Worm (Caenorhabditis elegans) whole organism, late embryonic: ENCODE results near the gene spds-1.

ENCODE experiments used
- C08G9.2 ChIP-seq: sonication (generic microtip); optimal IDR thresholded peaks from 2 replicates; lab custom pipeline; 2016; ENCODE audit warnings: mild to moderate bottlenecking, missing genetic modification characterization, moderate library complexity, missing compliant biosample characterization
- F13H6.1 ChIP-seq: sonication (generic microtip); optimal IDR thresholded peaks from 2 replicates; lab custom pipeline; 2016; ENCODE audit warnings: missing genetic modification characterization, missing compliant biosample characterization
- K09A11.1 ChIP-seq: sonication (generic microtip); optimal IDR thresholded peaks from 2 replicates; lab custom pipeline; 2017; ENCODE audit warnings: antibody characterized with exemption, mild to moderate bottlenecking, missing genetic modification characterization, missing compliant biosample characterization; ENCODE audit not compliant: insufficient read depth
- Y22D7AL.16 ChIP-seq: sonication (generic microtip); optimal IDR thresholded peaks from 2 replicates; lab custom pipeline; 2016; ENCODE audit warnings: missing genetic modification characterization, missing compliant biosample characterization
- ama-1 ChIP-seq: fragments of 150-350 bp; optimal IDR thresholded peaks from 2 replicates; lab custom pipeline; 2014
- ceh-18 ChIP-seq: sonication (generic microtip); optimal IDR thresholded peaks from 2 replicates; lab custom pipeline; 2016; ENCODE audit warnings: missing genetic modification characterization, missing compliant biosample characterization
- ceh-19 ChIP-seq: fragments of 200-800 bp; sonication (Bioruptor generic); optimal IDR thresholded peaks from 2 replicates; lab custom pipeline; 2018; ENCODE audit warnings: mild to moderate bottlenecking, missing genetic modification characterization, missing compliant biosample characterization
- ceh-2 ChIP-seq: sonication (generic microtip); optimal IDR thresholded peaks from 2 replicates; lab custom pipeline; 2016; ENCODE audit warnings: missing genotype, missing genetic modification characterization, missing compliant biosample characterization
- ceh-24 ChIP-seq: sonication (generic microtip); optimal IDR thresholded peaks from 2 replicates; lab custom pipeline; 2016; ENCODE audit warnings: mild to moderate bottlenecking, missing genetic modification characterization, missing compliant biosample characterization
- ceh-31 ChIP-seq: sonication (generic microtip); optimal IDR thresholded peaks from 2 replicates; lab custom pipeline; 2016; ENCODE audit warnings: missing genetic modification characterization, missing compliant biosample characterization
- ceh-34 ChIP-seq: sonication (generic microtip); optimal IDR thresholded peaks from 2 replicates; lab custom pipeline; 2016; ENCODE audit warnings: mild to moderate bottlenecking, missing genetic modification characterization, missing compliant biosample characterization
- ceh-45 ChIP-seq: fragments of 200-800 bp; sonication (Bioruptor generic); IDR thresholded peaks from 2 replicates; pipeline ENCODE4 v1.3.6; 2022; ENCODE audit warnings: missing genetic modification reagents, missing genetic modification characterization, missing compliant biosample characterization
- ceh-48 ChIP-seq: sonication (generic microtip); optimal IDR thresholded peaks from 2 replicates; lab custom pipeline; 2016; ENCODE audit warnings: missing genetic modification characterization, inconsistent platforms, missing compliant biosample characterization
- che-1 ChIP-seq: sonication (generic microtip); optimal IDR thresholded peaks from 2 replicates; lab custom pipeline; 2016; ENCODE audit warnings: mild to moderate bottlenecking, missing genetic modification characterization, missing compliant biosample characterization
- dve-1 ChIP-seq: sonication (generic microtip); optimal IDR thresholded peaks from 2 replicates; lab custom pipeline; 2017; ENCODE audit warnings: antibody characterized with exemption, mild to moderate bottlenecking, missing genetic modification characterization, missing compliant biosample characterization
- elt-4 ChIP-seq: sonication (generic microtip); optimal IDR thresholded peaks from 2 replicates; lab custom pipeline; 2016; ENCODE audit warnings: missing genetic modification characterization, missing compliant biosample characterization
- eyg-1 ChIP-seq: sonication (generic microtip); optimal IDR thresholded peaks from 2 replicates; lab custom pipeline; 2016; ENCODE audit warnings: missing genotype, missing genetic modification characterization, missing compliant biosample characterization
- fax-1 ChIP-seq: sonication (generic microtip); optimal IDR thresholded peaks from 2 replicates; lab custom pipeline; 2016; ENCODE audit warnings: missing genotype, missing genetic modification characterization, missing compliant biosample characterization
- fkh-10 ChIP-seq: fragments of 150-350 bp; optimal IDR thresholded peaks from 2 replicates; lab custom pipeline; 2014; ENCODE audit warnings: missing biosample characterization, missing genetic modification reagents, missing genetic modification characterization
- fkh-6 ChIP-seq: sonication (generic microtip); optimal IDR thresholded peaks from 2 replicates; lab custom pipeline; 2016; ENCODE audit warnings: missing genetic modification characterization, missing compliant biosample characterization
- hlh-13 ChIP-seq: fragments of 200-800 bp; sonication (Bioruptor generic); optimal IDR thresholded peaks from 2 replicates; lab custom pipeline; 2018; ENCODE audit warnings: mild to moderate bottlenecking, missing genetic modification characterization, missing compliant biosample characterization
- hlh-30 ChIP-seq: sonication (generic microtip); optimal IDR thresholded peaks from 2 replicates; lab custom pipeline; 2017; ENCODE audit warnings: antibody characterized with exemption, missing genetic modification characterization, missing compliant biosample characterization; ENCODE audit not compliant: insufficient read depth
- hlh-6 ChIP-seq: sonication (generic microtip); optimal IDR thresholded peaks from 2 replicates; lab custom pipeline; 2016; ENCODE audit warnings: missing genotype, missing genetic modification characterization, missing compliant biosample characterization
- hlh-8 ChIP-seq: sonication (generic microtip); optimal IDR thresholded peaks from 2 replicates; lab custom pipeline; 2016; ENCODE audit warnings: missing genotype, missing genetic modification characterization, missing compliant biosample characterization
- madf-2 ChIP-seq: sonication (generic microtip); optimal IDR thresholded peaks from 2 replicates; lab custom pipeline; 2017; ENCODE audit warnings: missing genetic modification characterization, missing compliant biosample characterization
- mec-3 ChIP-seq: sonication (generic microtip); optimal IDR thresholded peaks from 2 replicates; lab custom pipeline; 2016; ENCODE audit warnings: borderline replicate concordance, missing genetic modification characterization, missing compliant biosample characterization
- nfya-1 ChIP-seq: sonication (generic microtip); optimal IDR thresholded peaks from 2 replicates; lab custom pipeline; 2017; ENCODE audit warnings: missing genetic modification characterization, mild to moderate bottlenecking, missing compliant biosample characterization, antibody characterized with exemption, moderate library complexity
- pat-9 ChIP-seq: fragments of 200-800 bp; sonication (Bioruptor generic); optimal IDR thresholded peaks from 2 replicates; lab custom pipeline; 2018; ENCODE audit warnings: mild to moderate bottlenecking, missing genetic modification characterization, moderate library complexity, missing compliant biosample characterization
- pax-1 ChIP-seq: fragments of 150-350 bp; optimal IDR thresholded peaks from 2 replicates; lab custom pipeline; 2014; ENCODE audit warnings: missing biosample characterization, missing genetic modification characterization
- pqm-1 ChIP-seq: sonication (generic microtip); optimal IDR thresholded peaks from 2 replicates; lab custom pipeline; 2016; ENCODE audit warnings: missing genetic modification characterization, missing compliant biosample characterization
- pros-1 ChIP-seq: fragments of 150-350 bp; optimal IDR thresholded peaks from 2 replicates; lab custom pipeline; 2014; ENCODE audit warnings: missing biosample characterization, missing genetic modification reagents, missing genetic modification characterization
- ref-2 ChIP-seq: sonication (generic microtip); optimal IDR thresholded peaks from 2 replicates; lab custom pipeline; 2016; ENCODE audit warnings: missing genetic modification characterization, missing compliant biosample characterization
- rnt-1 ChIP-seq: sonication (generic microtip); optimal IDR thresholded peaks from 2 replicates; lab custom pipeline; 2016; ENCODE audit warnings: missing genetic modification characterization, missing compliant biosample characterization
- tbx-2 ChIP-seq: sonication (generic microtip); optimal IDR thresholded peaks from 2 replicates; lab custom pipeline; 2016; ENCODE audit warnings: missing genetic modification characterization, missing compliant biosample characterization
- unc-3 ChIP-seq, 2 experiments: fragments of 200-800 bp in 1 of 2; sonication (Bioruptor generic) in 1 of 2; sonication (generic microtip) in 1 of 2; conservative IDR thresholded peaks in 1 of 2; optimal IDR thresholded peaks in 1 of 2; 2 replicates each; pipeline versions ENCODE4 v1.3.6 to Lab custom; 2016 to 2022; ENCODE audit warnings: missing compliant biosample characterization in 2 of 2, missing genetic modification characterization in 2 of 2, missing genetic modification reagents in 1 of 2
- zip-5 ChIP-seq: sonication (generic microtip); optimal IDR thresholded peaks from 2 replicates; lab custom pipeline; 2016; ENCODE audit warnings: missing genetic modification characterization, missing compliant biosample characterization

spds-1 gene

DNA sequence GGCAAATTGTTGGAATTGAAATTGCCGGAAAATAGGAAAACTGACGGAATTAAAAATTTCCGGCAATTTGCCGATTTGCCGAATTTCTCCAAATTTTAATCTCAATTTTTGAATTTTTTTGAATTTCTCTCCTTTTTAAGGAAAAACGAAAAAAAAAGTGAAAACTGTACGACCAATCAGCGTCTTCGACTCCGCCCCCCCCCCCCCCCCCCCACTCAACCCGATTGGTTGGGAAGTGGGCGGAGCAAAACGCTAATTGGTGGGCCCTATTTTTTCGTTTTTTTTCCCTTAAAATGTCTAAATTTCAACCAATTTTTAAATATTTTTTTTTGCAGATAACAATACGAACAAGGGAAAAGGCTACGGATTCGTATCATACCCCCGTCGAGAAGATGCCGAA, 36.8 kb upstream of the spds-1 start:
- TF ChIP-seq fax-1 (tag; lab: Kevin White, UChicago) (no peak), pqm-1 (tag; lab: Kevin White, UChicago) (no peak), madf-2 (tag; lab: Kevin White, UChicago) (no peak), K09A11.1 (tag; lab: Kevin White, UChicago) (no peak), zip-5 (tag; lab: Kevin White, UChicago) (no peak), pax-1 (tag; lab: Kevin White, UChicago) (no peak), ceh-45 (GFP tag; lab: Robert Waterston, UW) (no peak), tbx-2 (no peak), fkh-6 (tag; lab: Kevin White, UChicago) (no peak), ama-1 (lab: Kevin White, UChicago) (no peak), F13H6.1 (no peak), ceh-48 (tag; lab: Kevin White, UChicago) (no peak), ceh-2 (tag; lab: Kevin White, UChicago) (no peak), nfya-1 (tag; lab: Kevin White, UChicago) (no peak), unc-3 (GFP tag; conservative IDR thresholded peaks at IDR 0.05; lab: Robert Waterston, UW) (no peak), unc-3 (tag; optimal IDR thresholded peaks at IDR 0.05; lab: Kevin White, UChicago) (no peak), C08G9.2 (tag; lab: Kevin White, UChicago) (no peak), fkh-10 (GFP tag; lab: Kevin White, UChicago) (no peak), ceh-19 (GFP tag; lab: Kevin White, UChicago) (no peak)

DNA sequence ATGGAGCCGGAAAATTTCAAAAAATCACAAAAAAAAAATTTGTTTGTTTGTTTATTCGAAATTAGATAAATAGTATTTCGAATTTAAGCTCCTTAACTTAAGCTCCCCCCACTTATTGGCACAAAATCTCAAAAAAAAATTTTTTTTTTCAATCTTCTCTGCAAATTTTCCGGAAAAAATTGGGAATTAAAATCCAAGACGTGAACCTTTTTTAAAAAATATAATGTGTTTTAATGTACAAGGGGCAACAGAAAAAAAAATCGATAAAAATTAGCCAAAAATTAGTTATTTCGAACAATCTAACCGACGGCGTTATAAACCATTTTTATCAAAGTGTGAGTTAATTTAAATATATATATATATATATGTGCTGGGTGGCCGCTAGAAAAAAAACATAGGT, 32.3 kb upstream of the spds-1 start, which contains the start of gene Y46G5A.14:
Y46G5A.14 (plus strand) TSS at position 301 of the 400 bp plus-strand sequence.
- TF ChIP-seq hlh-8 (tag; lab: Kevin White, UChicago) = no peak
- no peak for TF ChIP-seq mec-3

DNA sequence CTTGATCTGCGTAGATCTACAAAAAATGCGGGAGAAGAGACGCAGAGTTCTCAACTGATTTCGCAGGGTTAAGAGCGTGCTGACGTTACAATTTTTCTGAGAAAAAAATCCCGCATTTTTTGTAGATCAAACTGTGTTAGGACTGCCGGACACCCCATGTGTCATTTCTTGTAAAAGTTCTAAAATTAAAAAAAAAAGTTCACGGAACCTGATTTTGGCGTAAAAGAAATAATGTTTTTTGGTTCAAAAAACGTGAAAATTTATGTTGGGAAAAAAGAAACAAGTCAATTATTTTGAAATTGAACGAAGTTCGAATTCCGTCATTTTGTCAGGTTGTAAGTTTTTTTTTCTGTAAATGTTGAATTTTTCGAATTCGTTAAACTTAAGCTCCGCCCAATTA, 30.3 kb upstream of the spds-1 start, which contains the start of gene Y46G5A.34:
Y46G5A.34 (plus strand) TSS at position 301 of the 400 bp plus-strand sequence.
- TF ChIP-seq Y22D7AL.16 (no peak), dve-1 (tag; lab: Kevin White, UChicago) (no peak), hlh-13 (no peak), pat-9 (tag; lab: Kevin White, UChicago) (no peak), eyg-1 (tag; lab: Kevin White, UChicago) (no peak), ceh-24 (tag; lab: Kevin White, UChicago) (no peak), elt-4 (tag; lab: Kevin White, UChicago) (no peak), che-1 (tag; lab: Kevin White, UChicago) (no peak), pros-1 (tag; lab: Kevin White, UChicago) (no peak), F13H6.1 (no peak), C08G9.2 (tag; lab: Kevin White, UChicago) (no peak), fkh-6 (tag; lab: Kevin White, UChicago) (no peak)

DNA sequence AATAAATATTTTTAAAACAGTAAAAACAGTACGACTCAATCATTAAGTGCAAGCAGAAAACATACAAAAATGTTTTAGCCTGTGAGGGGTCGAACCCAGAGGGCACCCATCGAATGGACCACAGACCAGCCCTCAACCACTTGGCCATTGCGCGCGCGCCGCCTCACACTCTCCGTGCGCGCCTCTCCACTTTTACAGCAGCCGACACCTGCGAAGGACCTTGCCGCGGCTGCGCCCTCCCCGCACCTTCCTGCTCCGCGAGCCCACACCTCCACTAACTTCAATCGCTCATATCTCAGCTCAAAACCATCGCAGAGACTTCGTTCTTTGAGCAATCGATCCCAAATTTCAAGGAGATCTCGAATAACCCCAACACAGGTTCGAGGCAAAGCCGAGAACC, 28.3 kb upstream of the spds-1 start:
- TF ChIP-seq tbx-2 (peak; percentile 51), hlh-30 (peak; percentile 6), ref-2 (peak; percentile 32), pros-1 (tag; lab: Kevin White, UChicago) (peak; percentile 68), ceh-34 (tag; lab: Kevin White, UChicago) (peak; percentile 22), nfya-1 (tag; lab: Kevin White, UChicago) (peak; percentile 16), hlh-6 (peak; percentile 33), ceh-31 (tag; lab: Kevin White, UChicago) (peak; percentile 57), ceh-18 (peak; percentile 5), rnt-1 (peak; percentile 45), C08G9.2 (tag; lab: Kevin White, UChicago) (peak; percentile 40)
